Worm (Caenorhabditis elegans): ENCODE results near the gene tbc-17.

- TF ChIP-seq lin-14 (GFP tag; optimal IDR thresholded peaks at IDR 0.05) (no peak), nhr-19 (GFP tag; conservative IDR thresholded peaks at IDR 0.05) (no peak), mep-1 (tag; optimal IDR thresholded peaks at IDR 0.05) (no peak), lin-13 (GFP tag; optimal IDR thresholded peaks at IDR 0.05) (no peak), pqm-1 (tag; optimal IDR thresholded peaks at IDR 0.05) (no peak), tbx-2 (tag; optimal IDR thresholded peaks at IDR 0.05) (no peak), dpl-1 (GFP tag; optimal IDR thresholded peaks at IDR 0.05) (no peak)
These were observed 75.7 kb downstream of the tbc-17 start for ce11 chrII:12769947-12770346.
